Fruit fly (Drosophila melanogaster): ENCODE results near the gene CG9701.

CG9701 gene

dm6 chr3L:16765647-16766628 lies 32.6 kb downstream of the CG9701 start, which contains the start of gene Nrt:
Gene Nrt (plus strand): TSS chr3L:16766072.
- TF ChIP-seq dl (GFP tag; optimal IDR thresholded peaks at IDR 0.05; ENCODE audit: insufficient read depth in 1 of 2, partially characterized antibody in 2 of 2) (peak in 1 of 2 experiments; percentile 20), Jra (GFP tag; optimal IDR thresholded peaks at IDR 0.05) (no peak), Dif (GFP tag; optimal IDR thresholded peaks at IDR 0.05; ENCODE audit: partially characterized antibody) (peak; percentile 46), HLH106 (tag; optimal IDR thresholded peaks at IDR 0.05) (peak; percentile 4), foxo (GFP tag; optimal IDR thresholded peaks at IDR 0.05) (peak in 1 of 2 experiments; percentile 46), Myc (optimal IDR thresholded peaks at IDR 0.05) (no peak), Hr83 (GFP tag; optimal IDR thresholded peaks at IDR 0.05; ENCODE audit: poor library complexity, severe bottlenecking) (peak; percentile 7), Hnf4 (GFP tag; optimal IDR thresholded peaks at IDR 0.05) (peak; percentile 36), CG32264 (GFP tag; optimal IDR thresholded peaks at IDR 0.05) (no peak), Mio (GFP tag; optimal IDR thresholded peaks at IDR 0.05) (no peak), tai (GFP tag; optimal IDR thresholded peaks at IDR 0.05) (no peak), lola (GFP tag; optimal IDR thresholded peaks at IDR 0.05) (no peak), sv (GFP tag; optimal IDR thresholded peaks at IDR 0.05) (peak; percentile 37), N (GFP tag; optimal IDR thresholded peaks at IDR 0.05) (no peak), Rel (GFP tag; optimal IDR thresholded peaks at IDR 0.05) (peak; percentile 41), Rel (tag; optimal IDR thresholded peaks at IDR 0.05) (no peak), Hr78 (GFP tag; optimal IDR thresholded peaks at IDR 0.05) (no peak), rgr (GFP tag; optimal IDR thresholded peaks at IDR 0.05) (peak; percentile 50), dsf (GFP tag; optimal IDR thresholded peaks at IDR 0.05; ENCODE audit: borderline replicate concordance) (peak; percentile 12), Vsx2 (GFP tag; optimal IDR thresholded peaks at IDR 0.05; ENCODE audit: partially characterized antibody) (no peak), br (GFP tag; optimal IDR thresholded peaks at IDR 0.05) (peak; percentile 3), GATAd (GFP tag; optimal IDR thresholded peaks at IDR 0.05) (no peak), Abd-B (GFP tag; optimal IDR thresholded peaks at IDR 0.05) (no peak), sage (GFP tag; optimal IDR thresholded peaks at IDR 0.05) (peak; percentile 78), brk (GFP tag; optimal IDR thresholded peaks at IDR 0.05) (peak; percentile 85), pan (optimal IDR thresholded peaks at IDR 0.05) (no peak), usp (GFP tag; optimal IDR thresholded peaks at IDR 0.05) (no peak), h (GFP tag; optimal IDR thresholded peaks at IDR 0.05) (peak; percentile 21), jim (GFP tag; optimal IDR thresholded peaks at IDR 0.05) (no peak), ey (GFP tag; optimal IDR thresholded peaks at IDR 0.05) (no peak), dmrt93B (GFP tag; optimal IDR thresholded peaks at IDR 0.05) (no peak), CG9705 (GFP tag; optimal IDR thresholded peaks at IDR 0.05) (no peak), fru (GFP tag; optimal IDR thresholded peaks at IDR 0.05) (peak; percentile 59), woc (GFP tag; optimal IDR thresholded peaks at IDR 0.05) (peak; percentile 18), CrebA (GFP tag; optimal IDR thresholded peaks at IDR 0.05; ENCODE audit: borderline replicate concordance) (peak; percentile 33), Sp1 (GFP tag; optimal IDR thresholded peaks at IDR 0.05) (peak; percentile 64), Dfd (GFP tag; optimal IDR thresholded peaks at IDR 0.05) (no peak), psq (GFP tag; optimal IDR thresholded peaks at IDR 0.05) (peak; percentile 40), OdsH (GFP tag; optimal IDR thresholded peaks at IDR 0.05) (peak; percentile 41)

- TF ChIP-seq Sp1 (GFP tag; optimal IDR thresholded peaks at IDR 0.05) (no peak), Hr83 (GFP tag; optimal IDR thresholded peaks at IDR 0.05; ENCODE audit: poor library complexity, severe bottlenecking) (no peak), pan (optimal IDR thresholded peaks at IDR 0.05) (no peak), usp (GFP tag; optimal IDR thresholded peaks at IDR 0.05) (no peak), CG32264 (GFP tag; optimal IDR thresholded peaks at IDR 0.05) (no peak), psq (GFP tag; optimal IDR thresholded peaks at IDR 0.05) (no peak), jim (GFP tag; optimal IDR thresholded peaks at IDR 0.05) (no peak), rgr (GFP tag; optimal IDR thresholded peaks at IDR 0.05) (no peak), br (GFP tag; optimal IDR thresholded peaks at IDR 0.05) (no peak)
Observed at dm6 chr3L:16766901-16767300, 33.6 kb downstream of the CG9701 start.

Data from whole organism, wandering third instar larva.